Worm (Caenorhabditis elegans) whole organism, late embryonic: Measurements from ENCODE around the gene bli-1.

Experiments used
- C08G9.2 ChIP-seq: sonication (generic microtip); optimal IDR thresholded peaks from 2 replicates; lab custom pipeline; 2016; ENCODE audit warnings: mild to moderate bottlenecking, missing genetic modification characterization, moderate library complexity, missing compliant biosample characterization
- C38D4.7 ChIP-seq: fragments of 200-800 bp; sonication (Bioruptor generic); optimal IDR thresholded peaks from 2 replicates; lab custom pipeline; 2018; ENCODE audit warnings: mild to moderate bottlenecking, missing genetic modification characterization, moderate library complexity, missing compliant biosample characterization
- K02D7.2 ChIP-seq: sonication (generic microtip); optimal IDR thresholded peaks from 2 replicates; lab custom pipeline; 2017; ENCODE audit warnings: mild to moderate bottlenecking, missing genetic modification characterization, missing compliant biosample characterization
- K09A11.1 ChIP-seq: sonication (generic microtip); optimal IDR thresholded peaks from 2 replicates; lab custom pipeline; 2017; ENCODE audit warnings: antibody characterized with exemption, mild to moderate bottlenecking, missing genetic modification characterization, missing compliant biosample characterization; ENCODE audit not compliant: insufficient read depth
- T23F11.4 ChIP-seq: fragments of 200-800 bp; sonication (Bioruptor generic); optimal IDR thresholded peaks from 2 replicates; lab custom pipeline; 2018; ENCODE audit warnings: mild to moderate bottlenecking, missing genetic modification characterization, missing compliant biosample characterization
- ceh-14 ChIP-seq: sonication (generic microtip); optimal IDR thresholded peaks from 2 replicates; lab custom pipeline; 2016; ENCODE audit warnings: missing genotype, missing genetic modification characterization, missing compliant biosample characterization
- ceh-18 ChIP-seq: sonication (generic microtip); optimal IDR thresholded peaks from 2 replicates; lab custom pipeline; 2016; ENCODE audit warnings: missing genetic modification characterization, missing compliant biosample characterization
- ceh-19 ChIP-seq: fragments of 200-800 bp; sonication (Bioruptor generic); optimal IDR thresholded peaks from 2 replicates; lab custom pipeline; 2018; ENCODE audit warnings: mild to moderate bottlenecking, missing genetic modification characterization, missing compliant biosample characterization
- ceh-2 ChIP-seq: sonication (generic microtip); optimal IDR thresholded peaks from 2 replicates; lab custom pipeline; 2016; ENCODE audit warnings: missing genotype, missing genetic modification characterization, missing compliant biosample characterization
- ceh-22 ChIP-seq: sonication (generic microtip); optimal IDR thresholded peaks from 2 replicates; lab custom pipeline; 2017; ENCODE audit warnings: missing biosample characterization, missing genetic modification characterization
- ceh-24 ChIP-seq: sonication (generic microtip); optimal IDR thresholded peaks from 2 replicates; lab custom pipeline; 2016; ENCODE audit warnings: mild to moderate bottlenecking, missing genetic modification characterization, missing compliant biosample characterization
- ceh-30 ChIP-seq: fragments of 150-350 bp; optimal IDR thresholded peaks from 2 replicates; lab custom pipeline; 2014; ENCODE audit warnings: missing biosample characterization, missing genetic modification characterization
- ceh-31 ChIP-seq: sonication (generic microtip); optimal IDR thresholded peaks from 2 replicates; lab custom pipeline; 2016; ENCODE audit warnings: missing genetic modification characterization, missing compliant biosample characterization
- ceh-6 ChIP-seq: fragments of 200-800 bp; sonication (Bioruptor generic); optimal IDR thresholded peaks from 2 replicates; lab custom pipeline; 2018; ENCODE audit warnings: mild to moderate bottlenecking, missing genetic modification characterization, missing compliant biosample characterization
- ceh-9 ChIP-seq: sonication (generic microtip); optimal IDR thresholded peaks from 2 replicates; lab custom pipeline; 2016; ENCODE audit warnings: mild to moderate bottlenecking, missing genetic modification characterization, inconsistent platforms, missing compliant biosample characterization
- dve-1 ChIP-seq: sonication (generic microtip); optimal IDR thresholded peaks from 2 replicates; lab custom pipeline; 2017; ENCODE audit warnings: antibody characterized with exemption, mild to moderate bottlenecking, missing genetic modification characterization, missing compliant biosample characterization
- elt-2 ChIP-seq: sonication (generic microtip); optimal IDR thresholded peaks from 2 replicates; lab custom pipeline; 2016; ENCODE audit warnings: missing genetic modification reagents, missing genetic modification characterization, missing compliant biosample characterization
- elt-4 ChIP-seq: sonication (generic microtip); optimal IDR thresholded peaks from 2 replicates; lab custom pipeline; 2016; ENCODE audit warnings: missing genetic modification characterization, missing compliant biosample characterization
- ets-4 ChIP-seq: sonication (generic microtip); optimal IDR thresholded peaks from 2 replicates; lab custom pipeline; 2016; ENCODE audit warnings: missing genetic modification characterization, missing compliant biosample characterization
- fax-1 ChIP-seq: sonication (generic microtip); optimal IDR thresholded peaks from 2 replicates; lab custom pipeline; 2016; ENCODE audit warnings: missing genotype, missing genetic modification characterization, missing compliant biosample characterization
- gmeb-2 ChIP-seq: sonication (generic microtip); optimal IDR thresholded peaks from 2 replicates; lab custom pipeline; 2016; ENCODE audit warnings: missing genetic modification characterization, inconsistent platforms, missing compliant biosample characterization
- hlh-13 ChIP-seq: fragments of 200-800 bp; sonication (Bioruptor generic); optimal IDR thresholded peaks from 2 replicates; lab custom pipeline; 2018; ENCODE audit warnings: mild to moderate bottlenecking, missing genetic modification characterization, missing compliant biosample characterization
- hlh-15 ChIP-seq: sonication (generic microtip); optimal IDR thresholded peaks from 2 replicates; lab custom pipeline; 2016; ENCODE audit warnings: missing genetic modification characterization, missing compliant biosample characterization
- hlh-6 ChIP-seq: sonication (generic microtip); optimal IDR thresholded peaks from 2 replicates; lab custom pipeline; 2016; ENCODE audit warnings: missing genotype, missing genetic modification characterization, missing compliant biosample characterization
- lim-6 ChIP-seq: sonication (generic microtip); optimal IDR thresholded peaks from 2 replicates; lab custom pipeline; 2016; ENCODE audit warnings: missing genetic modification characterization, missing compliant biosample characterization
- madf-2 ChIP-seq: sonication (generic microtip); optimal IDR thresholded peaks from 2 replicates; lab custom pipeline; 2017; ENCODE audit warnings: missing genetic modification characterization, missing compliant biosample characterization
- mec-3 ChIP-seq: sonication (generic microtip); optimal IDR thresholded peaks from 2 replicates; lab custom pipeline; 2016; ENCODE audit warnings: borderline replicate concordance, missing genetic modification characterization, missing compliant biosample characterization
- nhr-232 ChIP-seq: sonication (generic microtip); optimal IDR thresholded peaks from 2 replicates; lab custom pipeline; 2016; ENCODE audit warnings: missing genetic modification characterization, missing compliant biosample characterization
- odd-2 ChIP-seq: sonication (generic microtip); optimal IDR thresholded peaks from 2 replicates; lab custom pipeline; 2017; ENCODE audit warnings: antibody characterized with exemption, mild to moderate bottlenecking, missing genetic modification characterization, missing compliant biosample characterization
- pag-3 ChIP-seq: sonication (generic microtip); optimal IDR thresholded peaks from 2 replicates; lab custom pipeline; 2016; ENCODE audit warnings: missing compliant biosample characterization, missing genetic modification characterization, borderline replicate concordance
- pat-9 ChIP-seq: fragments of 200-800 bp; sonication (Bioruptor generic); optimal IDR thresholded peaks from 2 replicates; lab custom pipeline; 2018; ENCODE audit warnings: mild to moderate bottlenecking, missing genetic modification characterization, moderate library complexity, missing compliant biosample characterization
- pax-1 ChIP-seq: fragments of 150-350 bp; optimal IDR thresholded peaks from 2 replicates; lab custom pipeline; 2014; ENCODE audit warnings: missing biosample characterization, missing genetic modification characterization
- pqm-1 ChIP-seq: sonication (generic microtip); optimal IDR thresholded peaks from 2 replicates; lab custom pipeline; 2016; ENCODE audit warnings: missing genetic modification characterization, missing compliant biosample characterization
- pros-1 ChIP-seq: fragments of 150-350 bp; optimal IDR thresholded peaks from 2 replicates; lab custom pipeline; 2014; ENCODE audit warnings: missing biosample characterization, missing genetic modification reagents, missing genetic modification characterization
- rnt-1 ChIP-seq: sonication (generic microtip); optimal IDR thresholded peaks from 2 replicates; lab custom pipeline; 2016; ENCODE audit warnings: missing genetic modification characterization, missing compliant biosample characterization
- syd-9 ChIP-seq: sonication (generic microtip); optimal IDR thresholded peaks from 2 replicates; lab custom pipeline; 2016; ENCODE audit warnings: mild to moderate bottlenecking, missing genetic modification characterization, moderate library complexity, missing compliant biosample characterization
- tbx-2 ChIP-seq: sonication (generic microtip); optimal IDR thresholded peaks from 2 replicates; lab custom pipeline; 2016; ENCODE audit warnings: missing genetic modification characterization, missing compliant biosample characterization
- ttx-3 ChIP-seq: sonication (generic microtip); optimal IDR thresholded peaks from 2 replicates; lab custom pipeline; 2016; ENCODE audit warnings: missing genetic modification reagents, missing genetic modification characterization, missing compliant biosample characterization
- unc-42 ChIP-seq: sonication (generic microtip); optimal IDR thresholded peaks from 2 replicates; lab custom pipeline; 2016; ENCODE audit warnings: missing genotype, missing genetic modification characterization, missing compliant biosample characterization
- unc-55 ChIP-seq: sonication (generic microtip); optimal IDR thresholded peaks from 2 replicates; lab custom pipeline; 2017; ENCODE audit warnings: missing biosample characterization, missing genetic modification reagents, missing genetic modification characterization
- ztf-16 ChIP-seq: sonication (generic microtip); optimal IDR thresholded peaks from 2 replicates; lab custom pipeline; 2017; ENCODE audit warnings: missing genetic modification characterization, missing compliant biosample characterization

Gene bli-1

DNA sequence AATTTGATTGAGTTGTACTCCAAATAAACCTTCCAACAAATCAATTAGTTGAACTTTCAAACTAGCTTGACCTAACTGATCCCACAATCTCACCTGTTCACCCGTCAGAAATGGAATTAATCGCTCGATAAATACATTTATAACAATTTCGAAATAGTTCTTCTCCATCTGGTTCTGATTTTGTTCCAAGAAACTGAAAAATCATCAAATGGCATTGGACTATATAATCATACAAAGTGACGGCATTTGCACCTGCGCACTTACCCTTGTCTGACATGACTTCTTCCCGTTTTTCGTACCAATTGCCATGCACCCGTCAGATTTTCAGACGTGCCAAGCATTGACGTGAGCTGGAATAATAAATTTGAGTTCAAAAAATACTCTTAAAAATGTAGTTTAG, 21.9 kb downstream of the bli-1 start:
- TF ChIP-seq K09A11.1 = no peak
- TF ChIP-seq ztf-16 (tag; lab: Kevin White, UChicago) = no peak
- TF ChIP-seq elt-2 (tag; lab: Kevin White, UChicago) = no peak
- no peak for TF ChIP-seq madf-2
- no peak for TF ChIP-seq ceh-24
- TF ChIP-seq mec-3 = no peak
- no peak for TF ChIP-seq ceh-22 (tag; lab: Kevin White, UChicago)
- no peak for TF ChIP-seq pag-3 (tag; lab: Kevin White, UChicago)
- TF ChIP-seq ceh-19 = no peak
- TF ChIP-seq C08G9.2 (tag; lab: Kevin White, UChicago) = no peak
- TF ChIP-seq ceh-2 (tag; lab: Kevin White, UChicago) = no peak
- no peak for TF ChIP-seq pqm-1
- no peak for TF ChIP-seq hlh-6 (tag; lab: Kevin White, UChicago)
- no peak for TF ChIP-seq T23F11.4 (GFP tag; lab: Kevin White, UChicago)
- no peak for TF ChIP-seq ceh-6 (GFP tag; lab: Kevin White, UChicago)
- TF ChIP-seq C38D4.7 = no peak
- TF ChIP-seq pros-1 (tag; lab: Kevin White, UChicago) = no peak
- TF ChIP-seq ceh-9 (tag; lab: Kevin White, UChicago) = no peak
- no peak for TF ChIP-seq pat-9

DNA sequence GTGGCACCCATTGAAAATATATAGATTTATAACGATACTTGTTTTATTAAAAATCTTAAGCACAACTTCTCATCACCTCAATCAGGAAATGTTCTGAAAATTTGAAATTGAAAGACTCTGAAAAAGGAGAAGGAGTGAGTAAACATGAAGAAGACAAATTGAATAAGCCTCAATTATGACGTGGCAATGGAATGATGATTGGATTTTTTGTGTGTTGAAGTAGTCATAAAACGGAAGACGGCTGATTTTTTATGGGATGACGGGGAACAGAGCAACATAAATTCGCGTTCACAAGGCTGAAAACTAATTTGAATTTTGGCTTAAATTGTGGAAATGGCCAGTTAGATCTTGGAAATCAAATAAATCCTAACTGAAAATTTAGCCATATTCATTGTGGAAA, 22.8 kb downstream of the bli-1 start, which contains the start of gene glb-12:
Gene glb-12, minus strand, starts transcription at position 101 of the 400 bp plus-strand sequence.
- no peak for TF ChIP-seq elt-4
- no peak for TF ChIP-seq ceh-18 (tag; lab: Kevin White, UChicago)
- no peak for TF ChIP-seq ceh-30 (tag; lab: Kevin White, UChicago)
- TF ChIP-seq rnt-1 (tag; lab: Kevin White, UChicago) = no peak
- TF ChIP-seq tbx-2 (tag; lab: Kevin White, UChicago) = no peak
- no peak for TF ChIP-seq syd-9 (tag; lab: Kevin White, UChicago)
- TF ChIP-seq ets-4 (tag; lab: Kevin White, UChicago) = no peak
- TF ChIP-seq pqm-1 = no peak
- no peak for TF ChIP-seq dve-1
- TF ChIP-seq ceh-2 (tag; lab: Kevin White, UChicago) = no peak
- no peak for TF ChIP-seq hlh-15 (tag; lab: Kevin White, UChicago)

DNA sequence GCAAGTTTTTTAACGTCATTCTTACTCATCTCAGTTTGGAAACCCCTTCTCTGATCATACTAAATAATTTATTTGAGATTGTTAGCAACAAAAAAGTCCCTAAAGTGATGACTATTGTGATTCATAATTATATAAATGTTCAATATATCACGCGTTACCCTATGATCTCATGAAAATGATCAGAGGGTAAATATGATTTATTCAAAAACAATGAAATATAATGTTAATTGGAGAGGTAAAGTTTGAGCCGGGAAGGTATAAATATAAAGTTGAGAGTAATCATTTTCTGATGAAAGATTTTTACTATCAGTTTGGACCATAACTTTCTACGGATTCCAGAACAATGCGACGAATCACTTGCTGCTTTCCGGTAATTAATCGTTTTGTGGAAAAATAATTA, 28.3 kb downstream of the bli-1 start, which contains the start of gene C52A11.3:
Gene C52A11.3, plus strand, starts transcription at position 301 of the 400 bp plus-strand sequence.
- TF ChIP-seq gmeb-2 (no peak), C08G9.2 (tag; lab: Kevin White, UChicago) (no peak), T23F11.4 (GFP tag; lab: Kevin White, UChicago) (no peak), nhr-232 (tag; lab: Kevin White, UChicago) (no peak), pag-3 (tag; lab: Kevin White, UChicago) (no peak), ceh-18 (tag; lab: Kevin White, UChicago) (no peak), mec-3 (no peak), hlh-6 (tag; lab: Kevin White, UChicago) (no peak), unc-55 (GFP tag; lab: Kevin White, UChicago) (no peak), ttx-3 (tag; lab: Kevin White, UChicago) (no peak), odd-2 (no peak), ceh-9 (tag; lab: Kevin White, UChicago) (no peak), lim-6 (tag; lab: Kevin White, UChicago) (no peak), ceh-14 (no peak), syd-9 (tag; lab: Kevin White, UChicago) (no peak), dve-1 (no peak), tbx-2 (tag; lab: Kevin White, UChicago) (no peak), hlh-13 (GFP tag; lab: Kevin White, UChicago) (no peak), fax-1 (tag; lab: Kevin White, UChicago) (no peak)

DNA sequence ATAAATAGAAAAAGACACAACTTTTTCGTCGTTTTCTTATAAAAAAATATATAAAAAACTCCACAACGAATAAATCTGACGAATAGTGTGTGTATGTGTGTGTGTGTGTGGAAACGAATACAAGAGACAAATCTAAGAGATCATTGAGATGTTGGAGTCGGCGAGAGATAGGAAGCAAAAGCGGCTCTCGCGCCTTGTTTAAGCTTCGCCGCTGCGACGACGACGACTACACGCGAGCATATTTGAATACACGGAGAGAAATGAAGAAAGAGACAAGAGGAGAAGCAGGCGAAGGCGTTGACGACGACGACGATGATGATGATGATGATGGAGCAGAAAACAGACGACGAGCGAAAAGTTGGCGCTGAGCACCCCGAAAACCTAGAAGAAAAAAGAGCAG, 36.0 kb downstream of the bli-1 start:
- TF ChIP-seq pax-1 = no peak
- peak; percentile 39 for TF ChIP-seq madf-2
- peak; percentile 37 for TF ChIP-seq ceh-31
- peak; percentile 35 for TF ChIP-seq unc-42
- TF ChIP-seq hlh-13 (GFP tag; lab: Kevin White, UChicago) = no peak
- no peak for TF ChIP-seq K02D7.2
- TF ChIP-seq, all 69 proteins: peak for 3
